Worm (Caenorhabditis elegans) whole organism, L1 larva: ENCODE results near the gene klp-4.

Experiments used
- C16A3.4 ChIP-seq: fragments of 150-350 bp; optimal IDR thresholded peaks from 2 replicates; lab custom pipeline; 2014; ENCODE audit warnings: missing biosample characterization, missing genetic modification characterization
- C34B4.2 ChIP-seq: sonication (generic microtip); optimal IDR thresholded peaks from 2 replicates; lab custom pipeline; 2017; ENCODE audit warnings: mild to moderate bottlenecking, missing genetic modification characterization, missing compliant biosample characterization
- Y116A8C.19 ChIP-seq: sonication (generic microtip); optimal IDR thresholded peaks from 2 replicates; lab custom pipeline; 2016; ENCODE audit warnings: missing compliant biosample characterization, missing genetic modification characterization, borderline replicate concordance
- blmp-1 ChIP-seq: fragments of 150-350 bp; optimal IDR thresholded peaks from 2 replicates; lab custom pipeline; 2014; ENCODE audit warnings: missing biosample characterization, missing genetic modification characterization
- ceh-8 ChIP-seq: fragments of 200-800 bp; sonication (Bioruptor generic); optimal IDR thresholded peaks from 2 replicates; lab custom pipeline; 2018; ENCODE audit warnings: mild to moderate bottlenecking, missing genetic modification characterization, moderate library complexity, missing compliant biosample characterization
- ceh-90 ChIP-seq: sonication (generic microtip); optimal IDR thresholded peaks from 2 replicates; lab custom pipeline; 2016; ENCODE audit warnings: missing genetic modification characterization, missing compliant biosample characterization
- dpl-1 ChIP-seq, 3 experiments: fragments of 150-350 bp in 2 of 3; sonication (generic microtip) in 1 of 3; optimal IDR thresholded peaks; 2 replicates each; lab custom pipeline; 2014 to 2017; ENCODE audit warnings: missing biosample characterization in 3 of 3, missing genetic modification characterization in 3 of 3, missing genetic modification reagents in 3 of 3
- dsc-1 ChIP-seq: sonication (generic microtip); optimal IDR thresholded peaks from 2 replicates; lab custom pipeline; 2016; ENCODE audit warnings: mild to moderate bottlenecking, missing genetic modification characterization, missing compliant biosample characterization
- egl-27 ChIP-seq, 2 experiments: fragments of 150-350 bp in 1 of 2; sonication (generic microtip); optimal IDR thresholded peaks; 3 replicates each; lab custom pipeline; 2017 to 2018; ENCODE audit warnings: missing biosample characterization in 2 of 2, missing genetic modification characterization in 2 of 2, missing genetic modification reagents in 2 of 2
- elt-2 ChIP-seq: sonication (generic microtip); optimal IDR thresholded peaks from 2 replicates; lab custom pipeline; 2016; ENCODE audit warnings: missing genetic modification characterization, mild to moderate bottlenecking, inconsistent platforms, missing compliant biosample characterization, missing genetic modification reagents
- elt-3 ChIP-seq, 6 experiments: fragments of 150-350 bp in 1 of 6; sonication (generic microtip); optimal IDR thresholded peaks; 2 replicates each; lab custom pipeline; 2017 to 2018; ENCODE audit warnings: missing biosample characterization in 6 of 6, missing genetic modification characterization in 6 of 6, inconsistent platforms in 1 of 6
- ets-5 ChIP-seq: fragments of 200-800 bp; sonication (Bioruptor generic); IDR thresholded peaks from 2 replicates; pipeline ENCODE4 v1.3.6; 2022; ENCODE audit warnings: missing genetic modification characterization, missing compliant biosample characterization
- fkh-10 ChIP-seq: sonication (generic microtip); optimal IDR thresholded peaks from 2 replicates; lab custom pipeline; 2017; ENCODE audit warnings: missing biosample characterization, missing genetic modification reagents, missing genetic modification characterization
- fos-1 ChIP-seq: fragments of 150-350 bp; optimal IDR thresholded peaks from 2 replicates; lab custom pipeline; 2014; ENCODE audit warnings: missing biosample characterization, missing genetic modification characterization
- grh-1 ChIP-seq: fragments of 200-800 bp; sonication (Bioruptor generic); IDR thresholded peaks from 2 replicates; pipeline ENCODE4 v1.3.6; 2022; ENCODE audit warnings: missing genetic modification reagents, missing genetic modification characterization, missing compliant biosample characterization
- hlh-4 ChIP-seq: sonication (generic microtip); optimal IDR thresholded peaks from 2 replicates; lab custom pipeline; 2016; ENCODE audit warnings: mild to moderate bottlenecking, missing genetic modification characterization, missing compliant biosample characterization
- isw-1 ChIP-seq: fragments of 200-800 bp; sonication (Bioruptor generic); IDR thresholded peaks from 2 replicates; pipeline ENCODE4 v1.3.6; 2022; ENCODE audit warnings: missing genetic modification characterization, missing compliant biosample characterization
- lin-14 ChIP-seq: fragments of 200-800 bp; sonication (Bioruptor generic); optimal IDR thresholded peaks from 2 replicates; lab custom pipeline; 2018; ENCODE audit warnings: mild to moderate bottlenecking, missing genetic modification characterization, moderate library complexity, missing compliant biosample characterization
- lin-15B ChIP-seq: fragments of 150-350 bp; sonication (generic microtip); optimal IDR thresholded peaks from 3 replicates; lab custom pipeline; 2014; ENCODE audit warnings: missing biosample characterization, missing genetic modification characterization
- lir-3 ChIP-seq: sonication (generic microtip); optimal IDR thresholded peaks from 2 replicates; lab custom pipeline; 2016; ENCODE audit warnings: mild to moderate bottlenecking, missing genetic modification characterization, moderate library complexity, missing compliant biosample characterization; ENCODE audit not compliant: poor library complexity
- lsy-2 ChIP-seq, 2 experiments: fragments of 150-350 bp; optimal IDR thresholded peaks; 2 replicates each; lab custom pipeline; 2014; ENCODE audit warnings: missing biosample characterization in 2 of 2, missing genetic modification characterization in 2 of 2
- mdl-1 ChIP-seq, 2 experiments: fragments of 150-350 bp; optimal IDR thresholded peaks; 2 replicates each; lab custom pipeline; 2014 to 2017; ENCODE audit warnings: missing biosample characterization in 2 of 2, missing genetic modification characterization in 2 of 2, inconsistent platforms in 1 of 2
- mef-2 ChIP-seq: fragments of 150-350 bp; optimal IDR thresholded peaks from 2 replicates; lab custom pipeline; 2014; ENCODE audit warnings: missing biosample characterization, missing genetic modification characterization
- mep-1 ChIP-seq: fragments of 150-350 bp; optimal IDR thresholded peaks from 2 replicates; lab custom pipeline; 2014; ENCODE audit warnings: missing biosample characterization, missing genetic modification characterization
- nhr-12 ChIP-seq: sonication (generic microtip); optimal IDR thresholded peaks from 2 replicates; lab custom pipeline; 2017; ENCODE audit warnings: missing biosample characterization, missing genetic modification characterization
- nhr-20 ChIP-seq: sonication (generic microtip); optimal IDR thresholded peaks from 2 replicates; lab custom pipeline; 2016; ENCODE audit warnings: mild to moderate bottlenecking, missing genetic modification characterization, missing compliant biosample characterization
- nhr-28 ChIP-seq: fragments of 150-350 bp; optimal IDR thresholded peaks from 2 replicates; lab custom pipeline; 2014; ENCODE audit warnings: missing biosample characterization, missing genetic modification characterization
- nhr-47 ChIP-seq: sonication (generic microtip); optimal IDR thresholded peaks from 2 replicates; lab custom pipeline; 2016; ENCODE audit warnings: mild to moderate bottlenecking, missing genetic modification characterization, moderate library complexity, missing compliant biosample characterization
- nhr-76 ChIP-seq: sonication (generic microtip); optimal IDR thresholded peaks from 2 replicates; lab custom pipeline; 2017; ENCODE audit warnings: missing biosample characterization, missing genetic modification characterization
- nhr-77 ChIP-seq: fragments of 150-350 bp; optimal IDR thresholded peaks from 2 replicates; lab custom pipeline; 2014; ENCODE audit warnings: missing biosample characterization, missing genetic modification characterization
- nhr-85 ChIP-seq: sonication (generic microtip); peaks from one replicate; lab custom pipeline; 2016; ENCODE audit warnings: missing genetic modification characterization, inconsistent platforms, missing compliant biosample characterization
- pag-3 ChIP-seq: sonication (generic microtip); optimal IDR thresholded peaks from 2 replicates; lab custom pipeline; 2017; ENCODE audit warnings: missing genetic modification characterization, mild to moderate bottlenecking, missing compliant biosample characterization, antibody characterized with exemption, borderline replicate concordance; ENCODE audit not compliant: insufficient read depth
- pax-3 ChIP-seq: fragments of 200-800 bp; sonication (Bioruptor generic); optimal IDR thresholded peaks from 2 replicates; lab custom pipeline; 2018; ENCODE audit warnings: mild to moderate bottlenecking, missing genetic modification characterization, moderate library complexity, missing compliant biosample characterization
- rnt-1 ChIP-seq: sonication (generic microtip); optimal IDR thresholded peaks from 2 replicates; lab custom pipeline; 2016; ENCODE audit warnings: mild to moderate bottlenecking, missing genetic modification characterization, moderate library complexity, missing compliant biosample characterization
- skn-1 ChIP-seq: fragments of 150-350 bp; optimal IDR thresholded peaks from 2 replicates; lab custom pipeline; 2014; ENCODE audit warnings: missing biosample characterization, missing genetic modification characterization
- snpc-4 ChIP-seq: fragments of 150-350 bp; optimal IDR thresholded peaks from 2 replicates; lab custom pipeline; 2014; ENCODE audit warnings: missing biosample characterization, missing genetic modification characterization
- sptf-1 ChIP-seq: fragments of 150-350 bp; optimal IDR thresholded peaks from 2 replicates; lab custom pipeline; 2014; ENCODE audit warnings: missing biosample characterization, missing genetic modification characterization
- sup-37 ChIP-seq: fragments of 200-800 bp; sonication (Bioruptor generic); optimal IDR thresholded peaks from 2 replicates; lab custom pipeline; 2018; ENCODE audit warnings: mild to moderate bottlenecking, missing genetic modification characterization, missing compliant biosample characterization
- swsn-7 ChIP-seq: sonication (generic microtip); optimal IDR thresholded peaks from 2 replicates; lab custom pipeline; 2016; ENCODE audit warnings: missing genetic modification characterization, missing compliant biosample characterization
- unc-130 ChIP-seq: fragments of 150-350 bp; optimal IDR thresholded peaks from 2 replicates; lab custom pipeline; 2017; ENCODE audit warnings: missing biosample characterization, missing genetic modification characterization, inconsistent platforms
- unc-30 ChIP-seq: sonication (generic microtip); optimal IDR thresholded peaks from 2 replicates; lab custom pipeline; 2017; ENCODE audit warnings: missing biosample characterization, missing genetic modification characterization
- xbp-1 ChIP-seq: sonication (generic microtip); optimal IDR thresholded peaks from 2 replicates; lab custom pipeline; 2016; ENCODE audit warnings: missing genetic modification characterization, missing compliant biosample characterization
- zip-4 ChIP-seq: fragments of 200-800 bp; sonication (Bioruptor generic); optimal IDR thresholded peaks from 2 replicates; lab custom pipeline; 2018; ENCODE audit warnings: mild to moderate bottlenecking, missing genetic modification characterization, moderate library complexity, missing compliant biosample characterization
- ztf-11 ChIP-seq, 2 experiments: sonication (generic microtip); optimal IDR thresholded peaks; 2 replicates each; lab custom pipeline; 2016 to 2017; ENCODE audit warnings: missing genetic modification characterization in 2 of 2, missing biosample characterization in 1 of 2, missing compliant biosample characterization in 1 of 2
- ztf-4 ChIP-seq: fragments of 150-350 bp; optimal IDR thresholded peaks from 2 replicates; lab custom pipeline; 2014; ENCODE audit warnings: missing biosample characterization, missing genetic modification characterization

Gene klp-4

ce11 chrX:3159542-3159941 lies 19.0 kb downstream of the klp-4 start, which contains the start of gene gcc-1 (continued):
- TF ChIP-seq zip-4 (GFP tag; lab: Kevin White, UChicago) (no peak), nhr-12 (no peak), pax-3 (tag; lab: Kevin White, UChicago) (no peak), mef-2 (tag; lab: Kevin White, UChicago) (no peak), ets-5 (GFP tag; lab: Robert Waterston, UW) (no peak), C16A3.4 (tag; lab: Kevin White, UChicago) (peak; percentile 49), lin-14 (GFP tag; lab: Kevin White, UChicago) (peak; percentile 78), fos-1 (tag; lab: Kevin White, UChicago) (no peak), nhr-77 (peak; percentile 2), ceh-90 (tag; lab: Kevin White, UChicago) (no peak), skn-1 (tag; lab: Kevin White, UChicago) (no peak), xbp-1 (peak; percentile 43), Y116A8C.19 (tag; lab: Kevin White, UChicago) (no peak), swsn-7 (tag; lab: Kevin White, UChicago) (peak; percentile 46), hlh-4 (tag; lab: Kevin White, UChicago) (no peak), dpl-1 (GFP tag; optimal IDR thresholded peaks at IDR 0.05; lab: Kevin White, UChicago) (peak in 2 of 3 experiments; percentile 23 to 31), mdl-1 (tag; optimal IDR thresholded peaks at IDR 0.05; lab: Kevin White, UChicago) (peak in 1 of 2 experiments; percentile 38), dsc-1 (tag; lab: Kevin White, UChicago) (peak; percentile 10), rnt-1 (tag; lab: Kevin White, UChicago) (no peak), nhr-47 (tag; lab: Kevin White, UChicago) (peak; percentile 62)

- TF ChIP-seq nhr-28 (tag; lab: Kevin White, UChicago) (no peak), mep-1 (tag; lab: Kevin White, UChicago) (peak; percentile 37), zip-4 (GFP tag; lab: Kevin White, UChicago) (no peak), blmp-1 (peak; percentile 17), nhr-85 (tag; lab: Kevin White, UChicago) (peak; percentile 62)
These were observed 22.3 kb downstream of the klp-4 start for ce11 chrX:3156062-3156791.

DNA sequence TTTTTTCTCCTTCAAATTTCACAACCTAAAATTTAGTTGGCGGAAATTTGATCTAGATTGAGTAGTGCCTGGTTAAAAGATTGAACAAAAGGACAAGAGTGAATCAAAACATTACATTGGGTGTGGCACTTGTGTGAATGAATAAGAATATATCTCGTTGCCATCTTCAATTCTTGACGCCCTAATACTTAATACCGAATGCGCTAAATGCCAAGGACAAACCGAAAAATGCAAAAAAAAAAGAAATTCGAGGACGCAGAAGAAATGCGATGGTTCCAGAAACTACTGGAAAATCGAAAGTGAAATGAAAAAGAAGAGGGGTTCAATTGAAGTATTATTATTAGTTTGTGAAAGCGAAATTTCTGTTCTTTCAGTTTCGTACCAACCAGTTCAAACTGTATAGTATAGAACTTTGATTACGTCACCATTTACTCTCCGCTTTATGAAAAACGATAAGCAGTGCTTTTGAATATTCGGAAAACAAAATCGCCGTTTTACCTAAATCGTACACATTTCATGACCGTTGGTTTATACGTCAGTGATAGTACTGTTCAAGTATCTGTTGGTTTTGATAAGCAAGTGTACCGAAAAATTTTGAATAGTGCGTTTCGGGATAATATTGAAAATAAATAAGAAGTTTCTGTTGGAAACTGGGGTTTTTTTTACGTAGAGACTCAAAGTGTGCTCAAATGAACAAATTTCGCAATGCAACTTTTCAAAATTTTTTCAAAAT lies 23.2 kb downstream of the klp-4 start:
- TF ChIP-seq unc-30 = no peak
- TF ChIP-seq C34B4.2 (tag; lab: Kevin White, UChicago) = no peak
- TF ChIP-seq elt-2 (tag; lab: Kevin White, UChicago) = peak; percentile 10
- TF ChIP-seq ceh-90 (tag; lab: Kevin White, UChicago) = no peak
- TF ChIP-seq nhr-20 (tag; lab: Kevin White, UChicago) = no peak
- TF ChIP-seq blmp-1 = peak; percentile 65
- TF ChIP-seq nhr-77 = no peak
- peak; percentile 71 for TF ChIP-seq lin-14 (GFP tag; lab: Kevin White, UChicago)
- TF ChIP-seq ceh-8 = no peak
- no peak for TF ChIP-seq sptf-1 (tag; lab: Kevin White, UChicago)
- no peak for TF ChIP-seq rnt-1 (tag; lab: Kevin White, UChicago)
- no peak for TF ChIP-seq nhr-28 (tag; lab: Kevin White, UChicago)
- no peak for TF ChIP-seq lir-3 (tag; lab: Kevin White, UChicago)
- no peak for TF ChIP-seq ztf-11 (tag; optimal IDR thresholded peaks at IDR 0.05; lab: Kevin White, UChicago)
- TF ChIP-seq lin-15B (tag; lab: Kevin White, UChicago) = no peak
- TF ChIP-seq isw-1 (GFP tag; lab: Robert Waterston, UW) = no peak
- no peak for TF ChIP-seq pag-3 (tag; lab: Kevin White, UChicago)
- TF ChIP-seq zip-4 (GFP tag; lab: Kevin White, UChicago) = no peak
- TF ChIP-seq snpc-4 = no peak
- no peak for TF ChIP-seq lsy-2 (tag; optimal IDR thresholded peaks at IDR 0.05; lab: Kevin White, UChicago)
- no peak for TF ChIP-seq unc-130
- TF ChIP-seq elt-3 (tag; optimal IDR thresholded peaks at IDR 0.05; lab: Kevin White, UChicago) = no peak
- no peak for TF ChIP-seq ztf-4
- TF ChIP-seq egl-27 (tag; optimal IDR thresholded peaks at IDR 0.05; lab: Kevin White, UChicago) = no peak
- TF ChIP-seq fkh-10 (GFP tag; lab: Kevin White, UChicago) = no peak
- no peak for TF ChIP-seq sup-37 (GFP tag; lab: Kevin White, UChicago)
- no peak for TF ChIP-seq grh-1
- TF ChIP-seq mep-1 (tag; lab: Kevin White, UChicago) = peak; percentile 67
- no peak for TF ChIP-seq nhr-76 (tag; lab: Kevin White, UChicago)
- TF ChIP-seq fos-1 (tag; lab: Kevin White, UChicago) = no peak
